Fruit fly (Drosophila melanogaster) S2 (cell line): ENCODE data around the gene trus.

Experiments used
- CG8478 ChIP-seq: fragments of >200 bp; optimal IDR thresholded peaks from 2 replicates; lab custom pipeline; 2018
- CTCF ChIP-seq, 2 experiments: fragments of >200 bp; optimal IDR thresholded peaks; 2 replicates each; lab custom pipeline; 2018

DNA sequence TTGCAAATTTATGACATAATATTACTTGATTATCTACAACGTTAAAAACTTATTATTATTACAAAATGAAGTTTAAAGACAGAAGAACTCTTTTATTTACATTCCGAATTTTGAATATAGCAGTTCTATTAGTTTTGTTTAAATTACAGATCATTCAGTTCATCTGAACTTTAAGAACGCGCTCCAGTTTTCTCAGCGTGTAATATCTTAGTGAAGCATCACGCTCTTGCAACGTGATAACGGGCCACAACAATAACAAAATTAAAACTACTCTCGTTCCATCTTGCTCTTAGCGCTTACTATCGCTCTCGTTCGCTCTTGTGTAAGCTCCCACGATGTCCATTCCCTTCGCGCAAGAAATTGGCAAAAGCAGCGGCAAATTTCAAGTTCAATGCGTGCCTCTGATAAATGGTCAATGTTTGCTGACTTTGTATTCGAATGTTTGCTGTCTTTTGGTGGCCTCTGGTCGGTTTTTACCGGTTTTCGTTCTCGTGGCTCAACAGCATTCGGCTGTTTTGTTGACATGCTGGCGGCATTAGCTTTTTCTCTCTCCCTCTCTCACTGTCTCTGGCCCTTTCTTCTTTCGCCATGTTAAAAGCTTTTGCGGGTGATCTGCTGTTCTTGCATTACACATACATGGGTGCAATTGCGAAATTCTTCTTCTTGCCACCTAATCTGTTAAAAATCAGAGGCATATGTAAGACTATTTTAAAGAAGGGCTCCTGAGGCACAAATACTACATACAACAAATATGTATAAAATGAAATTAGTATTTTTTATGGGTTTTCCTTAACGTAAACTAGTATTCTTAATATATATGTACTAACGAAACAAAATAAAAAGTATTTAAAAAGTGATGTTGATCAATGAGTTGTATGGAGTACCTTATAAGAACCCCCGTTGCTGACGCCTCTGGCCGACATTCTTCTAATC, 13.5 kb upstream of the trus start:
- TF ChIP-seq CG8478 (lab: Kevin White, UChicago): no peak
- no peak for TF ChIP-seq CTCF (optimal IDR thresholded peaks at IDR 0.05; lab: Kevin White, UChicago)
